Worm (Caenorhabditis elegans) whole organism, L4 larva: Measurements from ENCODE around the gene srlf-27.

Experiments used
- fos-1 ChIP-seq: fragments of 150-350 bp; optimal IDR thresholded peaks from 2 replicates; lab custom pipeline; 2014; ENCODE audit warnings: missing biosample characterization, missing genetic modification characterization
- unc-62 ChIP-seq, 3 experiments: fragments of 150-350 bp in 1 of 3; sonication (generic microtip); optimal IDR thresholded peaks in 2 of 3; peaks in 1 of 3; 1 replicate in 1 of 3; 2 replicates in 2 of 3; lab custom pipeline; 2014 to 2017; ENCODE audit warnings: missing biosample characterization in 3 of 3, missing genetic modification characterization in 3 of 3, missing genetic modification reagents in 3 of 3, missing genotype in 1 of 3
- ztf-11 ChIP-seq: fragments of 150-350 bp; optimal IDR thresholded peaks from 2 replicates; lab custom pipeline; 2014; ENCODE audit warnings: missing biosample characterization, missing genetic modification characterization

ce11 chrIV:14634826-14635225 lies 2.7 kb upstream of the srlf-27 start, which contains the start of gene ule-2:
- TF ChIP-seq fos-1 (tag; lab: Kevin White, UChicago), result no peak
- TF ChIP-seq unc-62 (GFP tag; optimal IDR thresholded peaks at IDR 0.05 in 1 of 2; lab: Kevin White, UChicago), result no peak
- no peak for TF ChIP-seq unc-62 (tag; optimal IDR thresholded peaks at IDR 0.05; lab: Kevin White, UChicago)
- TF ChIP-seq ztf-11 (tag; lab: Kevin White, UChicago), result no peak
